Fruit fly (Drosophila melanogaster) whole organism, embryonic: ENCODE results near the gene CG32813.

ENCODE experiments used
- CG10543 ChIP-seq: fragments of 200-800 bp; sonication (Bioruptor generic); optimal IDR thresholded peaks from 3 replicates; lab custom pipeline; 2017; ENCODE audit warnings: missing biosample characterization, mild to moderate bottlenecking, missing genetic modification characterization, moderate library complexity
- CG10959 ChIP-seq: fragments of 200-800 bp; sonication (Bioruptor generic); IDR thresholded peaks from 2 replicates; pipeline ENCODE4 v1.3.6; 2022; ENCODE audit warnings: missing biosample characterization, missing genetic modification characterization
- CG11085 ChIP-seq: fragments of 200-800 bp; sonication (Bioruptor generic); IDR thresholded peaks from 2 replicates; pipeline ENCODE4 v1.3.6; 2022; ENCODE audit warnings: missing biosample characterization, missing genetic modification characterization
- CG11696 ChIP-seq: fragments of 200-800 bp; sonication (Bioruptor generic); IDR thresholded peaks from 2 replicates; pipeline ENCODE4 v1.3.6; 2022; ENCODE audit warnings: missing biosample characterization, missing genetic modification characterization
- CG12071 ChIP-seq: fragments of 200-800 bp; sonication (Bioruptor generic); optimal IDR thresholded peaks from 3 replicates; lab custom pipeline; 2018; ENCODE audit warnings: missing biosample characterization, mild to moderate bottlenecking, missing genetic modification characterization
- CG14860 ChIP-seq: fragments of 200-800 bp; sonication (Bioruptor generic); IDR thresholded peaks from 3 replicates; pipeline ENCODE4 v1.3.6; 2022; ENCODE audit warnings: missing biosample characterization, missing genetic modification characterization; ENCODE audit not compliant: partially characterized antibody
- CG1529 ChIP-seq: fragments of 200-800 bp; sonication (Bioruptor generic); optimal IDR thresholded peaks from 3 replicates; lab custom pipeline; 2018; ENCODE audit warnings: missing biosample characterization, missing genetic modification characterization
- CG15514 ChIP-seq: fragments of 200-800 bp; sonication (Bioruptor generic); optimal IDR thresholded peaks from 3 replicates; lab custom pipeline; 2017; ENCODE audit warnings: missing biosample characterization, missing genetic modification characterization, mild to moderate bottlenecking, moderate library complexity, missing genetic modification reagents
- CG16779 ChIP-seq: fragments of 200-800 bp; sonication (Bioruptor generic); IDR thresholded peaks from 2 replicates; pipeline ENCODE4 v1.3.6; 2022; ENCODE audit warnings: missing biosample characterization, missing genetic modification characterization
- CG17912 ChIP-seq: fragments of 200-800 bp; sonication (Bioruptor generic); optimal IDR thresholded peaks from 2 replicates; lab custom pipeline; 2018; ENCODE audit warnings: missing biosample characterization, mild to moderate bottlenecking, missing genetic modification characterization
- CG31365 ChIP-seq: fragments of 200-800 bp; sonication (Bioruptor generic); optimal IDR thresholded peaks from 2 replicates; lab custom pipeline; 2018; ENCODE audit warnings: missing biosample characterization, mild to moderate bottlenecking, missing genetic modification characterization
- CG3281 ChIP-seq: fragments of 200-800 bp; sonication (Bioruptor generic); optimal IDR thresholded peaks from 3 replicates; lab custom pipeline; 2017; ENCODE audit warnings: missing biosample characterization, mild to moderate bottlenecking, missing genetic modification characterization
- CG3726 ChIP-seq: fragments of 200-800 bp; sonication (Bioruptor generic); IDR thresholded peaks from 3 replicates; pipeline ENCODE4, ENCODE4 v1.3.6; 2022; ENCODE audit warnings: missing biosample characterization, missing genetic modification characterization
- CG4617 ChIP-seq: fragments of 200-800 bp; sonication (Bioruptor generic); optimal IDR thresholded peaks from 3 replicates; lab custom pipeline; 2016; ENCODE audit warnings: missing biosample characterization, missing genetic modification characterization, borderline replicate concordance
- CG4730 ChIP-seq: fragments of 200-800 bp; sonication (Bioruptor generic); IDR thresholded peaks from 2 replicates; pipeline ENCODE4 v1.3.6; 2022; ENCODE audit warnings: missing biosample characterization, missing genetic modification characterization
- CG7556 ChIP-seq: fragments of 200-800 bp; sonication (Bioruptor generic); optimal IDR thresholded peaks from 2 replicates; lab custom pipeline; 2017; ENCODE audit warnings: missing biosample characterization, mild to moderate bottlenecking, missing genetic modification characterization
- CG7987 ChIP-seq: fragments of 200-800 bp; sonication (Bioruptor generic); optimal IDR thresholded peaks from 2 replicates; lab custom pipeline; 2018; ENCODE audit warnings: missing biosample characterization, mild to moderate bottlenecking, missing genetic modification characterization, moderate library complexity
- Deaf1 ChIP-seq: fragments of 200-800 bp; optimal IDR thresholded peaks from 3 replicates; lab custom pipeline; 2019; ENCODE audit warnings: missing biosample characterization, mild to moderate bottlenecking, missing genetic modification characterization, moderate library complexity
- Drgx ChIP-seq: fragments of 200-800 bp; sonication (Bioruptor generic); IDR thresholded peaks from 2 replicates; pipeline ENCODE4 v1.3.6; 2022; ENCODE audit warnings: missing biosample characterization, missing genetic modification characterization
- Ets65A ChIP-seq: fragments of 200-800 bp; sonication (Bioruptor generic); peaks from one replicate; lab custom pipeline; 2016; ENCODE audit warnings: missing biosample characterization, missing genetic modification characterization
- Fer3 ChIP-seq: fragments of 200-800 bp; sonication (Bioruptor generic); optimal IDR thresholded peaks from 2 replicates; lab custom pipeline; 2018; ENCODE audit warnings: missing biosample characterization, mild to moderate bottlenecking, missing genetic modification characterization, moderate library complexity
- Hmx ChIP-seq: fragments of 200-800 bp; sonication (Bioruptor generic); optimal IDR thresholded peaks from 2 replicates; lab custom pipeline; 2016; ENCODE audit warnings: missing biosample characterization, missing genetic modification characterization
- Jarid2 ChIP-seq: fragments of 200-800 bp; sonication (Bioruptor generic); optimal IDR thresholded peaks from 3 replicates; lab custom pipeline; 2017; ENCODE audit warnings: mild to moderate bottlenecking, missing biosample characterization, missing genetic modification reagents, missing genetic modification characterization
- Lpt ChIP-seq: fragments of >200 bp; optimal IDR thresholded peaks from 2 replicates; lab custom pipeline; 2018; ENCODE audit warnings: missing biosample characterization, missing genetic modification characterization
- Side ChIP-seq: fragments of 200-800 bp; sonication (Bioruptor generic); optimal IDR thresholded peaks from 2 replicates; lab custom pipeline; 2016; ENCODE audit warnings: missing biosample characterization, missing genetic modification characterization
- Xbp1 ChIP-seq: fragments of 200-800 bp; sonication (Bioruptor generic); optimal IDR thresholded peaks from 3 replicates; lab custom pipeline; 2016; ENCODE audit warnings: missing biosample characterization, mild to moderate bottlenecking, missing genetic modification characterization
- ap ChIP-seq: fragments of 200-800 bp; sonication (Bioruptor generic); IDR thresholded peaks from 2 replicates; pipeline ENCODE4 v1.3.6; 2022; ENCODE audit warnings: missing biosample characterization, missing genetic modification characterization
- cg ChIP-seq: fragments of 200-800 bp; sonication (Bioruptor generic); optimal IDR thresholded peaks from 3 replicates; lab custom pipeline; 2019; ENCODE audit warnings: missing biosample characterization, mild to moderate bottlenecking, missing genetic modification characterization, moderate library complexity
- crp ChIP-seq, 2 experiments: fragments of 200-800 bp; sonication (Bioruptor generic); optimal IDR thresholded peaks; 2 replicates in 1 of 2; 3 replicates in 1 of 2; lab custom pipeline; 2017; ENCODE audit warnings: missing biosample characterization in 2 of 2, missing genetic modification characterization in 2 of 2, mild to moderate bottlenecking in 1 of 2, moderate library complexity in 1 of 2
- en ChIP-seq: fragments of 200-800 bp; sonication (Bioruptor generic); optimal IDR thresholded peaks from 2 replicates; lab custom pipeline; 2016; ENCODE audit warnings: missing biosample characterization, missing genetic modification characterization
- exex ChIP-seq: fragments of 200-800 bp; sonication (Bioruptor generic); optimal IDR thresholded peaks from 4 replicates; lab custom pipeline; 2018; ENCODE audit warnings: missing biosample characterization, mild to moderate bottlenecking, missing genetic modification characterization, moderate library complexity
- gsb ChIP-seq: fragments of 200-800 bp; sonication (Bioruptor generic); IDR thresholded peaks from 2 replicates; pipeline ENCODE4 v1.3.6; 2022; ENCODE audit warnings: missing biosample characterization, missing genetic modification characterization
- ind ChIP-seq: fragments of 200-800 bp; sonication (Bioruptor generic); optimal IDR thresholded peaks from 3 replicates; lab custom pipeline; 2016; ENCODE audit warnings: missing biosample characterization, missing genetic modification characterization
- inv ChIP-seq: fragments of 200-800 bp; sonication (Bioruptor generic); IDR thresholded peaks from 2 replicates; pipeline ENCODE4 v1.3.6; 2022; ENCODE audit warnings: missing biosample characterization, missing genetic modification characterization; ENCODE audit not compliant: partially characterized antibody
- lilli ChIP-seq: fragments of 200-800 bp; sonication (Bioruptor generic); optimal IDR thresholded peaks from 3 replicates; lab custom pipeline; 2016; ENCODE audit warnings: missing biosample characterization, missing genetic modification characterization
- p53 ChIP-seq: fragments of 200-800 bp; sonication (Bioruptor generic); optimal IDR thresholded peaks from 2 replicates; lab custom pipeline; 2016; ENCODE audit warnings: missing biosample characterization, missing genetic modification characterization
- row ChIP-seq: fragments of 200-800 bp; sonication (Bioruptor generic); IDR thresholded peaks from 3 replicates; pipeline ENCODE4 v1.3.6; 2022; ENCODE audit warnings: missing biosample characterization, missing genetic modification characterization
- salm ChIP-seq: fragments of 200-800 bp; sonication (Bioruptor generic); optimal IDR thresholded peaks from 2 replicates; lab custom pipeline; 2018; ENCODE audit warnings: missing biosample characterization, mild to moderate bottlenecking, missing genetic modification characterization
- scrt ChIP-seq: fragments of 200-800 bp; sonication (Bioruptor generic); optimal IDR thresholded peaks from 2 replicates; lab custom pipeline; 2018; ENCODE audit warnings: missing biosample characterization, mild to moderate bottlenecking, missing genetic modification characterization, moderate library complexity
- sens ChIP-seq: fragments of 200-800 bp; sonication (Bioruptor generic); peaks from one replicate; lab custom pipeline; 2016; ENCODE audit warnings: missing biosample characterization, missing genetic modification characterization
- shn ChIP-seq: fragments of 200-800 bp; sonication (Bioruptor generic); optimal IDR thresholded peaks from 3 replicates; lab custom pipeline; 2016; ENCODE audit warnings: missing biosample characterization, missing genetic modification characterization
- sisA ChIP-seq: fragments of 200-800 bp; sonication (Bioruptor generic); IDR thresholded peaks from 2 replicates; pipeline ENCODE4 v1.3.6; 2022; ENCODE audit warnings: missing biosample characterization, missing genetic modification characterization
- tin ChIP-seq: fragments of 200-800 bp; sonication (Bioruptor generic); optimal IDR thresholded peaks from 3 replicates; lab custom pipeline; 2016; ENCODE audit warnings: missing biosample characterization, missing genetic modification characterization
- tio ChIP-seq: fragments of 200-800 bp; sonication (Bioruptor generic); optimal IDR thresholded peaks from 2 replicates; lab custom pipeline; 2017; ENCODE audit warnings: missing biosample characterization, missing genetic modification characterization, inconsistent platforms
- trh ChIP-seq: fragments of 200-800 bp; sonication (Bioruptor generic); optimal IDR thresholded peaks from 2 replicates; lab custom pipeline; 2016; ENCODE audit warnings: missing biosample characterization, missing genetic modification characterization
- zen2 ChIP-seq: fragments of 200-800 bp; sonication (Bioruptor generic); IDR thresholded peaks from 3 replicates; pipeline ENCODE4 v1.3.6; 2022; ENCODE audit warnings: missing biosample characterization, missing genetic modification characterization; ENCODE audit not compliant: partially characterized antibody
- zfh1 ChIP-seq: fragments of 200-800 bp; sonication (Bioruptor generic); IDR thresholded peaks from 3 replicates; pipeline ENCODE4 v1.3.6; 2022; ENCODE audit warnings: missing biosample characterization, missing genetic modification characterization

CG32813 gene

DNA sequence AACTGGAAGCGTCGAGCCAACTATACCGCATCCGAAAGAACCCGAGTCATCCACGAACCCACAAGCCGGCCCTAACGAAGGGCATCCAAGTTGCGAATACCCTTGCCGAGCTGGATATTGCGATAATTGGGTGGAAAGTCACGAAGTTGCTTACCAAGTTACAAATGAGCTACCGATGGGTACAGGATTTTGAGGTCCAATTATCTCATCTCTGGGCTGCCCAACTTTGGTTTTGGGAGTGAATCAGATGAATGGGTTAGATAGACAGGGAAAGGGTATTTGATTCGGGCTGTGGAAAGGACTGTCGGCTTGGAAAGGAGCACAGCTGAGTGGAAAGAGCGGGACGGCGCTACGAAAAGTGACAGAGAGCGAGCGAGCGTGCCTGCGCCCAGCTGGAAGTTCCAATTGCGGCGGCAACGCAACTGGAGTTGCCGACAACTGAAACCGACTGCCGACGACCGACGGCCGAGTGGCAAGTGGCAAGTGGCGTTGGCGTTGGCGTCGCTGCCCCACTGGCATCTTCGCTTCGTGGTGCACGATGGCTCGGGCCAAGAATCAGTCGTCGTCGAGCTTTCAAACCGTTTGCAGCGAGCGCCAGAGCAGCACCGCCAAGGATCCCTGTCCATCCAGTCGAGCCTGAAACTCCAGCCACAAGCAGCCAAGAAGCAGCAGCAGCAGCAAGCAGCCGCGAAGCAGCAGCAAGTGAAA, 30.7 kb downstream of the CG32813 start (continued):
- TF ChIP-seq CG15514 (GFP tag; lab: Kevin White, UChicago), result no peak
- no peak for TF ChIP-seq Fer3 (tag; lab: Kevin White, UChicago)
- TF ChIP-seq shn (GFP tag; lab: Kevin White, UChicago), result no peak
- no peak for TF ChIP-seq tin (GFP tag; lab: Kevin White, UChicago)
- peak; percentile 24 for TF ChIP-seq Ets65A (GFP tag; lab: Kevin White, UChicago)
- TF ChIP-seq Side (GFP tag; lab: Kevin White, UChicago), result no peak
- TF ChIP-seq exex, result no peak
- no peak for TF ChIP-seq tio (GFP tag; lab: Kevin White, UChicago)
- TF ChIP-seq sisA (GFP tag; lab: Robert Waterston, UW), result no peak
- TF ChIP-seq Jarid2 (GFP tag; lab: Kevin White, UChicago), result no peak
- TF ChIP-seq ind (GFP tag; lab: Kevin White, UChicago), result no peak
- TF ChIP-seq sens, result peak; percentile 23
- no peak for TF ChIP-seq CG17912
- no peak for TF ChIP-seq trh (GFP tag; lab: Kevin White, UChicago)
- peak; percentile 96 for TF ChIP-seq Deaf1
- no peak for TF ChIP-seq salm
- TF ChIP-seq Xbp1, result no peak
- no peak for TF ChIP-seq cg (GFP tag; lab: Kevin White, UChicago)
- TF ChIP-seq CG12071, result no peak
- TF ChIP-seq CG7556, result no peak
- peak; percentile 34 for TF ChIP-seq scrt (GFP tag; lab: Kevin White, UChicago)
- TF ChIP-seq Hmx (GFP tag; lab: Kevin White, UChicago), result no peak
- no peak for TF ChIP-seq CG1529
- TF ChIP-seq CG11085 (GFP tag; lab: Robert Waterston, UW), result no peak
- no peak for TF ChIP-seq CG3726
- TF ChIP-seq CG4730 (GFP tag; lab: Robert Waterston, UW), result no peak
- peak; percentile 70; the same call in 1 of the 2 replicates for TF ChIP-seq CG16779
- TF ChIP-seq ap, result no peak
- no peak for TF ChIP-seq p53
- TF ChIP-seq zfh1, result no peak
- TF ChIP-seq en (GFP tag; lab: Kevin White, UChicago), result no peak
- TF ChIP-seq CG10543 (GFP tag; lab: Kevin White, UChicago), result peak; percentile 28
- no peak for TF ChIP-seq CG10959 (GFP tag; lab: Robert Waterston, UW)
- TF ChIP-seq CG3281, result no peak
- no peak for TF ChIP-seq inv
- 0 out of 2 replicates have a peak, but pooled peaks have one; percentile 5 for TF ChIP-seq Drgx (GFP tag; lab: Robert Waterston, UW)
- TF ChIP-seq Lpt, result no peak
- no peak for TF ChIP-seq CG11696 (GFP tag; lab: Robert Waterston, UW)
- TF ChIP-seq crp (GFP tag; optimal IDR thresholded peaks at IDR 0.05; lab: Kevin White, UChicago), result peak in 1 of 2 experiments; percentile 28
- no peak for TF ChIP-seq CG14860 (GFP tag; lab: Robert Waterston, UW)
- TF ChIP-seq CG31365, result no peak
- TF ChIP-seq lilli (GFP tag; lab: Kevin White, UChicago), result no peak
- no peak for TF ChIP-seq CG7987
- TF ChIP-seq gsb (GFP tag; lab: Robert Waterston, UW), result no peak
- TF ChIP-seq CG4617 (GFP tag; lab: Kevin White, UChicago), result no peak
- no peak for TF ChIP-seq zen2 (GFP tag; lab: Robert Waterston, UW)
- TF ChIP-seq row (GFP tag; lab: Robert Waterston, UW), result peak; percentile 41; the same call in 2 of the 3 replicates
